Worm (Caenorhabditis elegans) whole organism, L1 larva: ENCODE results near the gene chtb-2.

Experiments used
- C04F5.9 ChIP-seq: sonication (generic microtip); optimal IDR thresholded peaks from 2 replicates; lab custom pipeline; 2016; ENCODE audit warnings: missing genetic modification characterization, missing compliant biosample characterization
- F16B12.6 ChIP-seq: fragments of 150-350 bp; optimal IDR thresholded peaks from 2 replicates; lab custom pipeline; 2014; ENCODE audit warnings: missing biosample characterization, missing genetic modification characterization
- ama-1 ChIP-seq: fragments of 150-350 bp; optimal IDR thresholded peaks from 2 replicates; lab custom pipeline; 2014
- blmp-1 ChIP-seq: fragments of 150-350 bp; optimal IDR thresholded peaks from 2 replicates; lab custom pipeline; 2014; ENCODE audit warnings: missing biosample characterization, missing genetic modification characterization
- ceh-8 ChIP-seq: fragments of 200-800 bp; sonication (Bioruptor generic); optimal IDR thresholded peaks from 2 replicates; lab custom pipeline; 2018; ENCODE audit warnings: mild to moderate bottlenecking, missing genetic modification characterization, moderate library complexity, missing compliant biosample characterization
- ceh-82 ChIP-seq, 3 experiments: fragments of 150-350 bp in 1 of 3; sonication (generic microtip) in 2 of 3; optimal IDR thresholded peaks; 2 replicates each; lab custom pipeline; 2014 to 2017; ENCODE audit warnings: missing biosample characterization in 3 of 3, missing genetic modification characterization in 3 of 3
- dpl-1 ChIP-seq, 3 experiments: fragments of 150-350 bp in 2 of 3; sonication (generic microtip) in 1 of 3; optimal IDR thresholded peaks; 2 replicates each; lab custom pipeline; 2014 to 2017; ENCODE audit warnings: missing biosample characterization in 3 of 3, missing genetic modification characterization in 3 of 3, missing genetic modification reagents in 3 of 3
- dsc-1 ChIP-seq: sonication (generic microtip); optimal IDR thresholded peaks from 2 replicates; lab custom pipeline; 2016; ENCODE audit warnings: mild to moderate bottlenecking, missing genetic modification characterization, missing compliant biosample characterization
- efl-1 ChIP-seq, 4 experiments: fragments of 150-350 bp; optimal IDR thresholded peaks in 3 of 4; peaks in 1 of 4; 1 replicate in 1 of 4; 2 replicates in 3 of 4; lab custom pipeline; 2014; ENCODE audit warnings: missing biosample characterization in 2 of 4, missing genetic modification characterization in 2 of 4, missing genetic modification reagents in 2 of 4
- efl-3 ChIP-seq: fragments of 200-800 bp; sonication (Bioruptor generic); optimal IDR thresholded peaks from 2 replicates; lab custom pipeline; 2018; ENCODE audit warnings: mild to moderate bottlenecking, missing genetic modification characterization, missing compliant biosample characterization
- elt-2 ChIP-seq: sonication (generic microtip); optimal IDR thresholded peaks from 2 replicates; lab custom pipeline; 2016; ENCODE audit warnings: missing genetic modification characterization, mild to moderate bottlenecking, inconsistent platforms, missing compliant biosample characterization, missing genetic modification reagents
- fkh-10 ChIP-seq: sonication (generic microtip); optimal IDR thresholded peaks from 2 replicates; lab custom pipeline; 2017; ENCODE audit warnings: missing biosample characterization, missing genetic modification reagents, missing genetic modification characterization
- fkh-8 ChIP-seq: sonication (generic microtip); optimal IDR thresholded peaks from 2 replicates; lab custom pipeline; 2016; ENCODE audit warnings: mild to moderate bottlenecking, missing genetic modification characterization, missing compliant biosample characterization
- fos-1 ChIP-seq: fragments of 150-350 bp; optimal IDR thresholded peaks from 2 replicates; lab custom pipeline; 2014; ENCODE audit warnings: missing biosample characterization, missing genetic modification characterization
- grh-1 ChIP-seq: fragments of 200-800 bp; sonication (Bioruptor generic); IDR thresholded peaks from 2 replicates; pipeline ENCODE4 v1.3.6; 2022; ENCODE audit warnings: missing genetic modification reagents, missing genetic modification characterization, missing compliant biosample characterization
- hlh-17 ChIP-seq: fragments of 200-800 bp; sonication (Bioruptor generic); optimal IDR thresholded peaks from 2 replicates; lab custom pipeline; 2018; ENCODE audit warnings: missing genetic modification characterization, mild to moderate bottlenecking, missing compliant biosample characterization, moderate library complexity, borderline replicate concordance
- hlh-4 ChIP-seq: sonication (generic microtip); optimal IDR thresholded peaks from 2 replicates; lab custom pipeline; 2016; ENCODE audit warnings: mild to moderate bottlenecking, missing genetic modification characterization, missing compliant biosample characterization
- irx-1 ChIP-seq: sonication (generic microtip); optimal IDR thresholded peaks from 2 replicates; lab custom pipeline; 2016; ENCODE audit warnings: missing genetic modification characterization, missing compliant biosample characterization
- lin-14 ChIP-seq: fragments of 200-800 bp; sonication (Bioruptor generic); optimal IDR thresholded peaks from 2 replicates; lab custom pipeline; 2018; ENCODE audit warnings: mild to moderate bottlenecking, missing genetic modification characterization, moderate library complexity, missing compliant biosample characterization
- lin-15B ChIP-seq: fragments of 150-350 bp; sonication (generic microtip); optimal IDR thresholded peaks from 3 replicates; lab custom pipeline; 2014; ENCODE audit warnings: missing biosample characterization, missing genetic modification characterization
- lin-39 ChIP-seq: fragments of 150-350 bp; optimal IDR thresholded peaks from 2 replicates; lab custom pipeline; 2014; ENCODE audit warnings: missing biosample characterization, missing genetic modification reagents, missing genetic modification characterization
- lir-3 ChIP-seq: sonication (generic microtip); optimal IDR thresholded peaks from 2 replicates; lab custom pipeline; 2016; ENCODE audit warnings: mild to moderate bottlenecking, missing genetic modification characterization, moderate library complexity, missing compliant biosample characterization; ENCODE audit not compliant: poor library complexity
- lsy-2 ChIP-seq, 2 experiments: fragments of 150-350 bp; optimal IDR thresholded peaks; 2 replicates each; lab custom pipeline; 2014; ENCODE audit warnings: missing biosample characterization in 2 of 2, missing genetic modification characterization in 2 of 2
- mdl-1 ChIP-seq, 2 experiments: fragments of 150-350 bp; optimal IDR thresholded peaks; 2 replicates each; lab custom pipeline; 2014 to 2017; ENCODE audit warnings: missing biosample characterization in 2 of 2, missing genetic modification characterization in 2 of 2, inconsistent platforms in 1 of 2
- mef-2 ChIP-seq: fragments of 150-350 bp; optimal IDR thresholded peaks from 2 replicates; lab custom pipeline; 2014; ENCODE audit warnings: missing biosample characterization, missing genetic modification characterization
- mep-1 ChIP-seq: fragments of 150-350 bp; optimal IDR thresholded peaks from 2 replicates; lab custom pipeline; 2014; ENCODE audit warnings: missing biosample characterization, missing genetic modification characterization
- nhr-11 ChIP-seq: fragments of 150-350 bp; optimal IDR thresholded peaks from 2 replicates; lab custom pipeline; 2014; ENCODE audit warnings: missing biosample characterization, missing genetic modification characterization
- nhr-19 ChIP-seq: fragments of 200-800 bp; sonication (Bioruptor generic); conservative IDR thresholded peaks from 2 replicates; pipeline ENCODE4 v1.3.6; 2022; ENCODE audit warnings: missing genetic modification characterization, missing compliant biosample characterization
- nhr-20 ChIP-seq: sonication (generic microtip); optimal IDR thresholded peaks from 2 replicates; lab custom pipeline; 2016; ENCODE audit warnings: mild to moderate bottlenecking, missing genetic modification characterization, missing compliant biosample characterization
- nhr-47 ChIP-seq: sonication (generic microtip); optimal IDR thresholded peaks from 2 replicates; lab custom pipeline; 2016; ENCODE audit warnings: mild to moderate bottlenecking, missing genetic modification characterization, moderate library complexity, missing compliant biosample characterization
- nhr-71 ChIP-seq: sonication (generic microtip); optimal IDR thresholded peaks from 2 replicates; lab custom pipeline; 2016; ENCODE audit warnings: mild to moderate bottlenecking, missing genetic modification characterization, moderate library complexity, missing compliant biosample characterization
- nhr-85 ChIP-seq: sonication (generic microtip); peaks from one replicate; lab custom pipeline; 2016; ENCODE audit warnings: missing genetic modification characterization, inconsistent platforms, missing compliant biosample characterization
- nhr-90 ChIP-seq: sonication (generic microtip); optimal IDR thresholded peaks from 2 replicates; lab custom pipeline; 2016; ENCODE audit warnings: mild to moderate bottlenecking, missing genetic modification characterization, missing compliant biosample characterization; ENCODE audit not compliant: poor library complexity
- rnt-1 ChIP-seq: sonication (generic microtip); optimal IDR thresholded peaks from 2 replicates; lab custom pipeline; 2016; ENCODE audit warnings: mild to moderate bottlenecking, missing genetic modification characterization, moderate library complexity, missing compliant biosample characterization
- skn-1 ChIP-seq: fragments of 150-350 bp; optimal IDR thresholded peaks from 2 replicates; lab custom pipeline; 2014; ENCODE audit warnings: missing biosample characterization, missing genetic modification characterization
- snpc-4 ChIP-seq: fragments of 150-350 bp; optimal IDR thresholded peaks from 2 replicates; lab custom pipeline; 2014; ENCODE audit warnings: missing biosample characterization, missing genetic modification characterization
- swsn-7 ChIP-seq: sonication (generic microtip); optimal IDR thresholded peaks from 2 replicates; lab custom pipeline; 2016; ENCODE audit warnings: missing genetic modification characterization, missing compliant biosample characterization
- tlp-1 ChIP-seq: fragments of 150-350 bp; optimal IDR thresholded peaks from 2 replicates; lab custom pipeline; 2014; ENCODE audit warnings: missing biosample characterization, missing genetic modification characterization
- unc-30 ChIP-seq: sonication (generic microtip); optimal IDR thresholded peaks from 2 replicates; lab custom pipeline; 2017; ENCODE audit warnings: missing biosample characterization, missing genetic modification characterization
- unc-62 ChIP-seq: fragments of 150-350 bp; optimal IDR thresholded peaks from 2 replicates; lab custom pipeline; 2014; ENCODE audit warnings: missing biosample characterization, missing genetic modification reagents, missing genetic modification characterization
- unc-86 ChIP-seq: sonication (generic microtip); optimal IDR thresholded peaks from 2 replicates; lab custom pipeline; 2016; ENCODE audit warnings: missing genetic modification characterization, missing compliant biosample characterization
- xbp-1 ChIP-seq: sonication (generic microtip); optimal IDR thresholded peaks from 2 replicates; lab custom pipeline; 2016; ENCODE audit warnings: missing genetic modification characterization, missing compliant biosample characterization
- zag-1 ChIP-seq: fragments of 150-350 bp; optimal IDR thresholded peaks from 2 replicates; lab custom pipeline; 2014; ENCODE audit warnings: missing biosample characterization, missing genetic modification characterization
- zip-4 ChIP-seq: fragments of 200-800 bp; sonication (Bioruptor generic); optimal IDR thresholded peaks from 2 replicates; lab custom pipeline; 2018; ENCODE audit warnings: mild to moderate bottlenecking, missing genetic modification characterization, moderate library complexity, missing compliant biosample characterization
- ztf-11 ChIP-seq, 2 experiments: sonication (generic microtip); optimal IDR thresholded peaks; 2 replicates each; lab custom pipeline; 2016 to 2017; ENCODE audit warnings: missing genetic modification characterization in 2 of 2, missing biosample characterization in 1 of 2, missing compliant biosample characterization in 1 of 2

Gene chtb-2

DNA sequence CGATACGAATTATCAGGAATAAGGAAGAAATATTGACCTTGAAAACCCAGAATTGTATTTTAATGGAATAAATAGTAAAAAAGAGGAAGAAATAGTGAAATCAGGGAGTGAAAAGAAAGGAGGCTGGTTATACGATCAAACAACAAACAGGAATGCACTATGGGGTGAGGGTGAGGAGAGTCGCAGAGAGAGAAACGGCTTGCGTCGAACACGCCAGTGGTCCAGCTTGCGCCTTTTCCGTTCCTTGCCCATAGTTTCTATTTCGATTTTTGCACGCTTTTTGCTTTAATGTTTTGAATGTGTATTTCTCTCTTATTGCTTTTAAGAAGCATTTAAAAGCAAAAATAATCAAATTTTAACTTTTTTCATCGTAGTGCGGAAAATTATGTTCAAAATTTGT is 29.4 kb upstream of the chtb-2 start (continued):
- TF ChIP-seq lin-15B (tag; lab: Kevin White, UChicago) (peak; percentile 55), swsn-7 (tag; lab: Kevin White, UChicago) (peak; percentile 75), unc-86 (peak; percentile 52), lin-14 (GFP tag; lab: Kevin White, UChicago) (peak; percentile 92), zag-1 (tag; lab: Kevin White, UChicago) (peak; percentile 11), fkh-10 (GFP tag; lab: Kevin White, UChicago) (peak; percentile 18), fkh-8 (tag; lab: Kevin White, UChicago) (peak; percentile 75), efl-3 (GFP tag; lab: Kevin White, UChicago) (no peak), C04F5.9 (tag; lab: Kevin White, UChicago) (no peak), zip-4 (no peak), mdl-1 (tag; optimal IDR thresholded peaks at IDR 0.05; lab: Kevin White, UChicago) (peak in 1 of 2 experiments; percentile 58), ceh-82 (tag; optimal IDR thresholded peaks at IDR 0.05; lab: Kevin White, UChicago) (peak; percentile 50 to 88 (median 73)), mep-1 (tag; lab: Kevin White, UChicago) (peak; percentile 49), efl-1 (optimal IDR thresholded peaks at IDR 0.05; lab: Kevin White, UChicago) (peak; percentile 84 to 89), efl-1 (GFP tag; optimal IDR thresholded peaks at IDR 0.05 in 1 of 2; lab: Kevin White, UChicago) (peak; percentile 72 to 97)

DNA sequence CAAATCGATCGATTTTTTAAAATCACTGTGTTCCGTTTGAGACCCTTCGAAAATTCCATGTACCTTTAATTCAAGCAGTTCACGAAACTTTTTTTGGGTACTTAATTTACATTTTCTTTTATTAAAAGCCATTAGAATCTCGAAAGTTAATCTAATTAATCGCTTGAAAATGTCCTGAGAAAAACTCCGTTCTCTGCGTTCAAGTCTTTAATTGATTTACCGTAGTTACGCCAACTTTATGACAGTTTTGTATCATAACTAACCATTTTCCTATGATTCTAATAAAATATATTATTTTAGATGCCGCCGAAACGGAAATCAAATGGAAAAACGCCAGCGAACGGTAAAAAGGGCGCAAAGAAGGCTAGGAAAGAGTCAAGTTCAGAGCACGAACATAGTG is 28.8 kb upstream of the chtb-2 start, which contains the start of gene jhdm-1:
jhdm-1 (plus strand) TSS at position 301 of the 400 bp plus-strand sequence.
- no peak for TF ChIP-seq xbp-1 (tag; lab: Kevin White, UChicago)
- no peak for TF ChIP-seq nhr-47
- TF ChIP-seq lir-3 (tag; lab: Kevin White, UChicago): no peak
- no peak for TF ChIP-seq ztf-11 (tag; optimal IDR thresholded peaks at IDR 0.05; lab: Kevin White, UChicago)
- TF ChIP-seq C04F5.9 (tag; lab: Kevin White, UChicago): no peak
- TF ChIP-seq F16B12.6: no peak
- no peak for TF ChIP-seq unc-62 (GFP tag; lab: Kevin White, UChicago)
- TF ChIP-seq tlp-1: no peak
- no peak for TF ChIP-seq nhr-11 (tag; lab: Kevin White, UChicago)
- TF ChIP-seq nhr-85 (tag; lab: Kevin White, UChicago): no peak

DNA sequence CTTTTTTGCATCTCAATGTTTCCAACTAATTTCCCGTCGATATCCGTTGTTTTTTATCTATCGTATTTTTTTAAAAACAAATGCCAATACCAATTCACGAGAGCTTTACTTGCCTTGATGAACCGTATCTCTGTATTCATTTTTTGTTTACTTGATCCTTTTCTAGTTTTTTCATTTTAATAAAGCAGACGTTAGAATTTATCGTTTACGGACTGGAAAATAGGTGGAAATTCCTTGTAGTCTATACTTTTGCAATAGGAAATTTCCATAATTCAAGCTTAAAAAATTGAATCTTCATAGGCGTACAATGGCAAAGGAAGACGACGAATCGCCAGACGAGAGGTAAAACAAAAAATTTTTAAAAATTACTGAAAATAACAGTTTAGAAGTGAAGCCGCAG is 23.2 kb upstream of the chtb-2 start, which contains the start of gene algn-1:
algn-1 (plus strand) TSS at position 301 of the 400 bp plus-strand sequence.
- TF ChIP-seq skn-1 (no peak), blmp-1 (tag; lab: Kevin White, UChicago) (no peak), tlp-1 (no peak), unc-30 (tag; lab: Kevin White, UChicago) (no peak), nhr-90 (tag; lab: Kevin White, UChicago) (no peak)

DNA sequence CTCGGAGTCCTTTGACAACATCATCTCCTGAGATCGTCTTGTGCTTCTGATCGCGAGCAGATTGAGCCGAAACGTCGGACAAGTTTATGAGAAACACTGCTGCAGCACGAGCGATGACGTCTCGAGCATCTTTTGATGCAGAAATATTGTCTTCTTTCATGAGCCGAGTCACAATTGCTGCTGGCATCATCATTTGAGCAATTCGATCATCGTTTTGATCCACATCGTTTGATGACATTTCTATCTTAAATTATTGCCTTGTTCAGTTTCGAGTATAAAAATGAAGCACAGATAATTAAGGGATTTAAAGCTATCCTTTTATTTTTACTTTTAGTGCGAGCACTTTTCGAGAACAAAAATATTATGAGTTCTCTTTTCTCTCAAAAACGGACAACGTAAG is 20.4 kb upstream of the chtb-2 start, which contains the start of gene T26A5.8:
T26A5.8 (minus strand) TSS at position 247 of the 400 bp plus-strand sequence.
- TF ChIP-seq zip-4: no peak
- TF ChIP-seq rnt-1 (tag; lab: Kevin White, UChicago): peak; percentile 5
- TF ChIP-seq irx-1 (tag; lab: Kevin White, UChicago): no peak
- no peak for TF ChIP-seq mef-2
- no peak for TF ChIP-seq fkh-8 (tag; lab: Kevin White, UChicago)
- no peak for TF ChIP-seq nhr-20
- TF ChIP-seq nhr-71 (tag; lab: Kevin White, UChicago): peak; percentile 56
- no peak for TF ChIP-seq fos-1 (tag; lab: Kevin White, UChicago)
- no peak for TF ChIP-seq lsy-2 (tag; optimal IDR thresholded peaks at IDR 0.05; lab: Kevin White, UChicago)
- TF ChIP-seq lin-14 (GFP tag; lab: Kevin White, UChicago): no peak
- no peak for TF ChIP-seq ceh-8 (GFP tag; lab: Kevin White, UChicago)
- no peak for TF ChIP-seq snpc-4 (tag; lab: Kevin White, UChicago)
- TF ChIP-seq unc-30 (tag; lab: Kevin White, UChicago): no peak
- TF ChIP-seq nhr-19 (GFP tag; lab: Robert Waterston, UW): 0 out of 2 replicates have a peak, but pooled peaks have one; percentile 2
- TF ChIP-seq grh-1 (GFP tag; lab: Robert Waterston, UW): no peak
- TF ChIP-seq hlh-17 (GFP tag; lab: Kevin White, UChicago): no peak
- no peak for TF ChIP-seq tlp-1
- TF ChIP-seq elt-2: peak; percentile 1
- TF ChIP-seq lin-39 (tag; lab: Kevin White, UChicago): no peak
- no peak for TF ChIP-seq lir-3 (tag; lab: Kevin White, UChicago)
- peak; percentile 68 for TF ChIP-seq ama-1
- no peak for TF ChIP-seq dsc-1 (tag; lab: Kevin White, UChicago)
- TF ChIP-seq xbp-1 (tag; lab: Kevin White, UChicago): no peak
- TF ChIP-seq dpl-1 (GFP tag; optimal IDR thresholded peaks at IDR 0.05; lab: Kevin White, UChicago): no peak
- TF ChIP-seq lin-15B (tag; lab: Kevin White, UChicago): no peak
- TF ChIP-seq hlh-4 (tag; lab: Kevin White, UChicago): no peak
- TF ChIP-seq mep-1 (tag; lab: Kevin White, UChicago): no peak
- peak; percentile 11 for TF ChIP-seq nhr-47
